Fruit fly (Drosophila melanogaster) whole organism, adult: ENCODE data around the gene Snmp2.

Experiments
- CG12768 ChIP-seq: fragments of 200-800 bp; sonication (Bioruptor generic); optimal IDR thresholded peaks from 2 replicates; lab custom pipeline; 2017; ENCODE audit warnings: missing biosample characterization, missing genetic modification characterization, mild to moderate bottlenecking, moderate library complexity, missing genetic modification reagents
- CG14711 ChIP-seq: fragments of 200-800 bp; sonication (Bioruptor generic); optimal IDR thresholded peaks from 2 replicates; lab custom pipeline; 2018; ENCODE audit warnings: missing biosample characterization, mild to moderate bottlenecking, missing genetic modification characterization, moderate library complexity
- CG33017 ChIP-seq: fragments of 200-800 bp; sonication (Bioruptor generic); optimal IDR thresholded peaks from 2 replicates; lab custom pipeline; 2018; ENCODE audit warnings: missing biosample characterization, mild to moderate bottlenecking, missing genetic modification characterization, moderate library complexity
- CG7045 ChIP-seq: fragments of 200-800 bp; sonication (Bioruptor generic); optimal IDR thresholded peaks from 2 replicates; lab custom pipeline; 2017; ENCODE audit warnings: missing biosample characterization, mild to moderate bottlenecking, missing genetic modification characterization
- CG7101 ChIP-seq: fragments of 200-800 bp; sonication (Bioruptor generic); optimal IDR thresholded peaks from 2 replicates; lab custom pipeline; 2018; ENCODE audit warnings: missing biosample characterization, mild to moderate bottlenecking, missing genetic modification characterization, moderate library complexity
- Clk ChIP-seq: fragments of 200-800 bp; sonication (Bioruptor generic); optimal IDR thresholded peaks from 2 replicates; lab custom pipeline; 2017; ENCODE audit warnings: missing biosample characterization, missing genetic modification characterization
- Crg-1 ChIP-seq: fragments of 200-800 bp; sonication (Bioruptor generic); optimal IDR thresholded peaks from 2 replicates; lab custom pipeline; 2016; ENCODE audit warnings: missing biosample characterization, missing genetic modification characterization
- cic ChIP-seq: fragments of 200-800 bp; sonication (Bioruptor generic); optimal IDR thresholded peaks from 2 replicates; lab custom pipeline; 2017; ENCODE audit warnings: missing biosample characterization, mild to moderate bottlenecking, missing genetic modification characterization, moderate library complexity
- pad ChIP-seq: fragments of 200-800 bp; sonication (Bioruptor generic); optimal IDR thresholded peaks from 3 replicates; lab custom pipeline; 2017; ENCODE audit warnings: missing biosample characterization, missing genetic modification characterization, mild to moderate bottlenecking, moderate library complexity, missing genetic modification reagents
- toe ChIP-seq: fragments of 200-800 bp; sonication (Bioruptor generic); optimal IDR thresholded peaks from 2 replicates; lab custom pipeline; 2016; ENCODE audit warnings: missing biosample characterization, missing genetic modification characterization

DNA sequence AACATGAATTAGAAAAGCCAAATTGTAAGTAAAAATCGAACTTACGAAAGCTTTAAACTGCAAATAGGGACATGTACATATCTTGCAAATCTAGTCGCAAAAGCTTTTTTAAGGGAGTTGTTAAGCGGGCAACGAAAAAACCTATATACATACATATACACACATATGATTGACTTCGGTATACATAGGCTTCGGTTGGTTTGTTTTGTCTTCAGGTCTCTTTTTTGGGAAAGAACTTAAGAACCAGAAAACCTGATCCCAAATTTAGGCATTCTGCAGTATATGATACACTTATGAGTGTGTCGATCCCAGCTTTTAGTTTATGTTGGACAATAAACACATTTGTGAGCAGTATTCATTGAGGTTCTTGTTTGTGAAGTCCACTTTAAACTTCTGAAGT lies 16.2 kb downstream of the Snmp2 start:
- TF ChIP-seq Clk (GFP tag; lab: Kevin White, UChicago) (no peak), Crg-1 (GFP tag; lab: Kevin White, UChicago) (no peak), CG33017 (tag; lab: Kevin White, UChicago) (no peak), cic (GFP tag; lab: Kevin White, UChicago) (no peak), CG12768 (GFP tag; lab: Kevin White, UChicago) (no peak), CG7101 (tag; lab: Kevin White, UChicago) (no peak), pad (no peak), toe (GFP tag; lab: Kevin White, UChicago) (no peak), CG14711 (no peak), CG7045 (GFP tag; lab: Kevin White, UChicago) (no peak)
